Worm (Caenorhabditis elegans): ENCODE measurements around the gene T05H4.3.

DNA sequence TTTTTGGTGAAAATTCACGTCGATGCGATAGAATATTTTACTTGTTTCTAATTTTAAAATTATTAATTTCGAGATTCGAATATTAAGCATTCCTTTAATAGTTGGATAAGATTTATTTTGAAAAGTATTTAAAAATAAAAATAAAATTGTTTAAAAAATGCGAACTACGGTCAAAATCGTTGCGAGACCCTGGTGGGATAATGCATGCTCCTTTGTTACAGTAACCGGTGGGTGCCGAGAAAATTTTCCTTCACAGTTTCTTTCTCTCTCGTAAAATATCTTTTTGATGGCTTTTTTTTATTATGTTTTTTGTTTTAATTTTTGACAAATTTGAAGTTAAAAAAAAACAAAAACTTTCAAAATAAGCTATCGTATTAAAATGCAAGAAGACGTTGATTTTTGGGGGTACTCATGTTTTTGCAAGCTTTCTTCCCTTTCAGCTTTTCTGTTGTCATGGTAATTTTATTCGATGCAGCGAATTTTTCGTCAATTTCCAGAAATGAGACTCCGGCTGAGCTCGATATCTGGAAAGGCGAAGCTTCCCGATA is 54.5 kb downstream of the T05H4.3 start, which contains the start of gene dgtr-1:
- TF ChIP-seq ztf-16 (tag; optimal IDR thresholded peaks at IDR 0.05) (no peak), T23F11.4 (GFP tag; optimal IDR thresholded peaks at IDR 0.05) (no peak), pat-9 (tag; optimal IDR thresholded peaks at IDR 0.05) (no peak), elt-2 (tag; optimal IDR thresholded peaks at IDR 0.05) (no peak), nhr-11 (tag; optimal IDR thresholded peaks at IDR 0.05) (no peak), ama-1 (optimal IDR thresholded peaks at IDR 0.05) (no peak), nfya-1 (tag; optimal IDR thresholded peaks at IDR 0.05) (no peak), unc-55 (GFP tag; optimal IDR thresholded peaks at IDR 0.05) (no peak), tbx-7 (tag; optimal IDR thresholded peaks at IDR 0.05) (no peak), dve-1 (tag; optimal IDR thresholded peaks at IDR 0.05) (no peak)

All from whole organism, late embryonic.